Worm (Caenorhabditis elegans): ENCODE data around the gene T09A5.5.
A peak's percentile ranks its signal among the peaks of the same experiment; 100 is the strongest.

DNA sequence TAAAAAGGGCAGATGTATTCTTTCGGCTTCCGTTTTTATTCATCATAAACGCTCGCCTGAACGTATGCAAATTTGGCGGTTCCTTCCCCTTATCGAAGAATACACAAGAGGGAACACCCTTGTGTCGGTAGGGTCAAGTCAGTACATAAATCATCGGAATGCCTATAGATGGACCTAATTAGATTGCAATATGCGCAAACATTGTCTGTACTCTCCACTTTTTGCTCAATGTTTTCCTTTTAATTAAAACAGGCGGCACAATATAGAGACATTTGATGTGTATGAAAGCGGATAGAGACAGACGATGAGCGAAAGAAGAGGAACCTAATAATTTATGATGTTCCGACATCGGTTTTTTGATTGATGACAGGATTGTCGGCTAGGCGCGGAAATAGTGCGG, 39.4 kb downstream of the T09A5.5 start:
- TF ChIP-seq ama-1 (optimal IDR thresholded peaks at IDR 0.05) (no peak), tra-4 (tag; optimal IDR thresholded peaks at IDR 0.05) (no peak), ceh-36 (tag; optimal IDR thresholded peaks at IDR 0.05) (no peak), hmg-4 (GFP tag; optimal IDR thresholded peaks at IDR 0.05) (peak; percentile 52), ets-7 (tag; optimal IDR thresholded peaks at IDR 0.05) (no peak)
